Fruit fly (Drosophila melanogaster) whole organism, pupa: ENCODE results near the gene CG17784.

Experiments
- CG10348 ChIP-seq: fragments of 200-800 bp; sonication (Bioruptor generic); IDR thresholded peaks from 2 replicates; pipeline ENCODE4 v1.3.6; 2022; ENCODE audit warnings: missing biosample characterization, missing genetic modification characterization
- CG12605 ChIP-seq: fragments of 200-800 bp; sonication (Bioruptor generic); IDR thresholded peaks from 2 replicates; pipeline ENCODE4 v1.3.6; 2022; ENCODE audit warnings: missing biosample characterization, missing genetic modification characterization
- CG13204 ChIP-seq: fragments of 200-800 bp; sonication (Bioruptor generic); optimal IDR thresholded peaks from 2 replicates; lab custom pipeline; 2018; ENCODE audit warnings: missing biosample characterization, mild to moderate bottlenecking, missing genetic modification characterization, moderate library complexity
- CG14655 ChIP-seq: fragments of 200-800 bp; sonication (Bioruptor generic); optimal IDR thresholded peaks from 3 replicates; lab custom pipeline; 2017; ENCODE audit warnings: mild to moderate bottlenecking, missing biosample characterization, missing genetic modification reagents, missing genetic modification characterization
- CG15710 ChIP-seq: fragments of 200-800 bp; sonication (Bioruptor generic); optimal IDR thresholded peaks from 2 replicates; lab custom pipeline; 2018; ENCODE audit warnings: missing biosample characterization, mild to moderate bottlenecking, missing genetic modification characterization, moderate library complexity
- CG17806 ChIP-seq: fragments of 200-800 bp; sonication (Bioruptor generic); optimal IDR thresholded peaks from 2 replicates; lab custom pipeline; 2018; ENCODE audit warnings: missing biosample characterization, mild to moderate bottlenecking, missing genetic modification characterization, moderate library complexity
- CG32121 ChIP-seq: fragments of 200-800 bp; sonication (Bioruptor generic); IDR thresholded peaks from 2 replicates; pipeline ENCODE4 v1.3.6; 2022; ENCODE audit warnings: missing biosample characterization, missing genetic modification characterization
- CG34367 ChIP-seq: fragments of 200-800 bp; sonication (Bioruptor generic); optimal IDR thresholded peaks from 2 replicates; lab custom pipeline; 2018; ENCODE audit warnings: missing biosample characterization, mild to moderate bottlenecking, missing genetic modification characterization
- CG4496 ChIP-seq: fragments of 200-800 bp; sonication (Bioruptor generic); IDR thresholded peaks from 3 replicates; pipeline ENCODE4 v1.3.6; 2022; ENCODE audit warnings: missing biosample characterization, missing genetic modification characterization
- CG8159 ChIP-seq: fragments of 200-800 bp; sonication (Bioruptor generic); optimal IDR thresholded peaks from 3 replicates; lab custom pipeline; 2018; ENCODE audit warnings: missing biosample characterization, mild to moderate bottlenecking, missing genetic modification characterization, moderate library complexity
- CG8301 ChIP-seq: fragments of 200-800 bp; sonication (Bioruptor generic); optimal IDR thresholded peaks from 2 replicates; lab custom pipeline; 2018; ENCODE audit warnings: missing biosample characterization, mild to moderate bottlenecking, missing genetic modification characterization
- CG9948 ChIP-seq: fragments of 200-800 bp; sonication (Bioruptor generic); optimal IDR thresholded peaks from 2 replicates; lab custom pipeline; 2018; ENCODE audit warnings: missing biosample characterization, mild to moderate bottlenecking, missing genetic modification characterization, moderate library complexity
- D1 ChIP-seq: fragments of 200-800 bp; sonication (Bioruptor generic); optimal IDR thresholded peaks from 2 replicates; lab custom pipeline; 2018; ENCODE audit warnings: missing biosample characterization, mild to moderate bottlenecking, missing genetic modification characterization, moderate library complexity
- EcR ChIP-seq: fragments of 200-800 bp; sonication (Bioruptor generic); optimal IDR thresholded peaks from 3 replicates; lab custom pipeline; 2019; ENCODE audit warnings: missing biosample characterization, missing genetic modification characterization, mild to moderate bottlenecking, moderate library complexity, missing genetic modification reagents
- Ets98B ChIP-seq: fragments of 200-800 bp; sonication (Bioruptor generic); IDR thresholded peaks from 2 replicates; pipeline ENCODE4 v1.3.6; 2022; ENCODE audit warnings: missing biosample characterization, missing genetic modification characterization
- Pif1A ChIP-seq: fragments of 200-800 bp; sonication (Bioruptor generic); optimal IDR thresholded peaks from 3 replicates; lab custom pipeline; 2016; ENCODE audit warnings: missing biosample characterization, missing genetic modification characterization
- Pif1B ChIP-seq: fragments of 200-800 bp; sonication (Bioruptor generic); optimal IDR thresholded peaks from 3 replicates; lab custom pipeline; 2016; ENCODE audit warnings: missing biosample characterization, missing genetic modification characterization
- Snoo ChIP-seq: fragments of 200-800 bp; sonication (Bioruptor generic); optimal IDR thresholded peaks from 3 replicates; lab custom pipeline; 2017; ENCODE audit warnings: missing biosample characterization, mild to moderate bottlenecking, missing genetic modification characterization, inconsistent platforms
- fd96Ca ChIP-seq: fragments of 200-800 bp; sonication (Bioruptor generic); IDR thresholded peaks from 3 replicates; pipeline ENCODE4 v1.3.6; 2022; ENCODE audit warnings: missing biosample characterization, missing genetic modification characterization
- gl ChIP-seq: fragments of 200-800 bp; sonication (Bioruptor generic); optimal IDR thresholded peaks from 2 replicates; lab custom pipeline; 2018; ENCODE audit warnings: missing biosample characterization, mild to moderate bottlenecking, missing genetic modification characterization
- rn ChIP-seq: fragments of 200-800 bp; sonication (Bioruptor generic); IDR thresholded peaks from 2 replicates; pipeline ENCODE4 v1.3.6; 2022; ENCODE audit warnings: missing biosample characterization, missing genetic modification characterization

Gene CG17784

DNA sequence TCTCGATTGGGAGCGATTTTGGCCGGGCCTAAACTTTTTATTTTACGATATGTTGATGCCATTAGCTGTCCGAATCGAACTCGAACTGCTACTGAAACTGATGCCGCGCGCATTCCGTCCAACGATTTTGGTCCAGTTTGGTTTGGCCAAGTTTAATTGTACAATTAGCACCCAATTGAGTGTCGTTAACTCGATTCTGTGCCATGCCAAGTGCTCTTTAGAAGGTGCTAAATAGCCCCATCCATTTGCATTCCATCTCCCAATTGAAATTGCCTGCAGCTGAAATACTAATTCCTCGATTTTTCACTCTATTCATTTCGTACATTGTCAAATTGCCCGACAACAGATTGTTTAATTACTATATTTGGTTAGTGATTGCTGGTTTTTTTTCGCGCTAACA lies 10.8 kb upstream of the CG17784 start, which contains the start of gene CG17781:
CG17781 (minus strand) TSS at position 101 of the 400 bp plus-strand sequence.
- no peak for TF ChIP-seq CG13204

DNA sequence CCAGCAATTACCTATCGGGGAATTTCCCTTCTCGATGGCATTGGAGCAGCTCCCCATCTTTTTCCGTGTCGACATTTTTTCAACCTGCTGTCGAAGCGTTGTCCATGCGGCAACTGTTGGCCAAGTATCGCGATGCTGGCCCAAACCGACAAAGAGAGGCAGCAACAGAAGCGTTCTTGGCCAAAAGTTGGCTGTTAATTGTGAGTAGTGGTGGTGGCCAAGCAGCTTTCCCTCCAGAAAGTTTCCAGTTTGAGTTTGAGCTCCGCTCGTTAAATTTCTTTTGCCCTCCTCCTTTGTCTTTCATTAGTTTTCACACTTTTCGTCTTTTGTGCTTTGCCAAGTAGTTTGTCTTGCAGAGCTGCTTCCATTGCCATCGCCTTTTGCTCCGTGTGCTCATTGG lies 7.9 kb upstream of the CG17784 start, which contains the start of gene CG17782:
CG17782 (minus strand) TSS at position 101 of the 400 bp plus-strand sequence.
- TF ChIP-seq CG34367 (tag; lab: Kevin White, UChicago) (no peak), CG9948 (tag; lab: Kevin White, UChicago) (no peak), Pif1A (GFP tag; lab: Kevin White, UChicago) (no peak), CG8301 (tag; lab: Kevin White, UChicago) (no peak), CG10348 (GFP tag; lab: Robert Waterston, UW) (no peak), CG12605 (GFP tag; lab: Robert Waterston, UW) (no peak), Ets98B (GFP tag; lab: Robert Waterston, UW) (no peak), CG15710 (no peak), CG17806 (tag; lab: Kevin White, UChicago) (no peak), EcR (GFP tag; lab: Kevin White, UChicago) (no peak), CG4496 (GFP tag; lab: Robert Waterston, UW) (no peak), CG14655 (GFP tag; lab: Kevin White, UChicago) (no peak), fd96Ca (GFP tag; lab: Robert Waterston, UW) (no peak), rn (GFP tag; lab: Robert Waterston, UW) (no peak), CG8159 (tag; lab: Kevin White, UChicago) (no peak)

DNA sequence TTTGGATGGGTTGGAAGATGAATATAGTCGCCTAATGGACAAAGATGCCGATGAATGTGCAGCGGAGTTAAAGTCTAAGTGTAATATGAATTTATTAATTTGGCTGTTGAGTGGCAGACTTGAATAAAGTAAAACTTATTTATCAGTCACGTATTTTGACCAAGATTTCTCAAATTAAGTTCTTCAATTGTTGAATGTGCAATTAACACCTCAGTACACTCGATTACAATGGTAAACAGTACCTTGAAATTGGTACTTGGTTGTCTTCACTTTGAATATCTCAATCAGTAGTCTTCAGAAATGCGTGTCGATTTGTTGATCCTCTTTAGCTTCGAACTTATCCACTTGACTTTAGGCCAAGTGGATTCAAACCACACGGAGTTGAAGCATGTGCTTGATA lies 4.5 kb upstream of the CG17784 start, which contains the start of gene CG13614:
CG13614 (plus strand) TSS at position 301 of the 400 bp plus-strand sequence.
- TF ChIP-seq CG8301 (tag; lab: Kevin White, UChicago) = no peak
- no peak for TF ChIP-seq CG17806 (tag; lab: Kevin White, UChicago)
- TF ChIP-seq Snoo = no peak
- no peak for TF ChIP-seq CG32121
- TF ChIP-seq Pif1A (GFP tag; lab: Kevin White, UChicago) = no peak
- no peak for TF ChIP-seq CG12605 (GFP tag; lab: Robert Waterston, UW)
- TF ChIP-seq CG34367 (tag; lab: Kevin White, UChicago) = no peak
- TF ChIP-seq fd96Ca (GFP tag; lab: Robert Waterston, UW) = no peak
- no peak for TF ChIP-seq D1 (tag; lab: Kevin White, UChicago)
- TF ChIP-seq Pif1B (GFP tag; lab: Kevin White, UChicago) = no peak
- no peak for TF ChIP-seq CG15710
- TF ChIP-seq CG13204 = no peak

DNA sequence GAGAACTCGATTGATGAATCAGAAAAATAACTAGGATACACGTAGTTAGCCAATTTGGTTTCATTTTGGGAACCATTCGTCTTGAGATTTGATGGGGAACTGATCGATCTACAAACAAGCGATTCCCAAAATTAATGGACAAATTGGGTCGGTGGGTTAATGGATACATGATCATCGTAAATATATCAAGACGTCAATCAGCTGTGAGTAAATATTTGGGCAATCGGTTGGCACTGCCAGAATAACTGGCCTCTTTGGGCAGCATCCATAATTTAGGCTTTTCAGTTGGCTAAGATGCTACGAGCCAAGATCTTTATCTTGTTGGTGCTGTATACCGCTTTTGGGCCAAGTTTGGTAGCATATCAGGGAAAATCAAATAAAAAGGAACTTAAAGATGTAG lies 3.3 kb upstream of the CG17784 start, which contains the start of the genes CG42812 and CG33341:
CG42812 (minus strand) TSS at position 101 of the 400 bp plus-strand sequence.
CG33341 (plus strand) TSS at position 295 of the 400 bp plus-strand sequence.
- no peak for TF ChIP-seq CG17806 (tag; lab: Kevin White, UChicago)
- no peak for TF ChIP-seq fd96Ca (GFP tag; lab: Robert Waterston, UW)
- no peak for TF ChIP-seq CG13204
- no peak for TF ChIP-seq CG8301 (tag; lab: Kevin White, UChicago)
- no peak for TF ChIP-seq Ets98B (GFP tag; lab: Robert Waterston, UW)
- no peak for TF ChIP-seq EcR (GFP tag; lab: Kevin White, UChicago)
- TF ChIP-seq gl (tag; lab: Kevin White, UChicago) = no peak
- TF ChIP-seq CG34367 (tag; lab: Kevin White, UChicago) = no peak
- no peak for TF ChIP-seq CG10348 (GFP tag; lab: Robert Waterston, UW)
- TF ChIP-seq CG32121 = no peak
- TF ChIP-seq D1 (tag; lab: Kevin White, UChicago) = no peak
- TF ChIP-seq CG9948 (tag; lab: Kevin White, UChicago) = no peak
- TF ChIP-seq Pif1B (GFP tag; lab: Kevin White, UChicago) = no peak
- TF ChIP-seq Snoo = no peak
- TF ChIP-seq CG12605 (GFP tag; lab: Robert Waterston, UW) = no peak
- no peak for TF ChIP-seq rn (GFP tag; lab: Robert Waterston, UW)
- no peak for TF ChIP-seq CG4496 (GFP tag; lab: Robert Waterston, UW)
- no peak for TF ChIP-seq CG15710
- TF ChIP-seq, all 21 proteins: peak for 0

DNA sequence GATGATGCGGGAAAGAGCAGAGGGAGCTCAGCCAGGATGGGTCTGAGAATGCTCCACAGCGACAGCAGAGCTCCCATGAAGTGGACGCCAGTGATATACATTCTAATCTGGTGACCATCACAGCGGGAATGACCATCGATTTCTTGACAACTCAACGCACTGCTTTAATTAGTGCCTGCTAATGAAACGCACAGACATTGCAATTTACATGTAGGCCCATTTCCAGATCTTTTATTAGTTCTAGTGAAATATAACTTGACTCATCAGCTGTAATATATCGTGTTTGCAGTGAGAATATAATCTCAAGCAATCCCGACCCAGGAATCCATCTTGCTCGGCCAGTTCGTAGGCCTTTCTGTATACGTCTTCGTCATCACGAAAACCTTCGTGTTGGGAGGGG lies 2.3 kb upstream of the CG17784 start, which contains the start of gene CG42811:
CG42811 (minus strand) TSS at position 101 of the 400 bp plus-strand sequence.
- no peak for TF ChIP-seq CG4496 (GFP tag; lab: Robert Waterston, UW)
- no peak for TF ChIP-seq rn (GFP tag; lab: Robert Waterston, UW)
- no peak for TF ChIP-seq CG15710
- TF ChIP-seq fd96Ca (GFP tag; lab: Robert Waterston, UW) = no peak
- TF ChIP-seq gl (tag; lab: Kevin White, UChicago) = no peak
- no peak for TF ChIP-seq CG12605 (GFP tag; lab: Robert Waterston, UW)
- TF ChIP-seq CG13204 = no peak
- no peak for TF ChIP-seq CG32121
- TF ChIP-seq CG34367 (tag; lab: Kevin White, UChicago) = no peak
- no peak for TF ChIP-seq EcR (GFP tag; lab: Kevin White, UChicago)
- TF ChIP-seq CG8159 (tag; lab: Kevin White, UChicago) = no peak
- no peak for TF ChIP-seq Snoo
- no peak for TF ChIP-seq CG17806 (tag; lab: Kevin White, UChicago)
- no peak for TF ChIP-seq CG9948 (tag; lab: Kevin White, UChicago)

DNA sequence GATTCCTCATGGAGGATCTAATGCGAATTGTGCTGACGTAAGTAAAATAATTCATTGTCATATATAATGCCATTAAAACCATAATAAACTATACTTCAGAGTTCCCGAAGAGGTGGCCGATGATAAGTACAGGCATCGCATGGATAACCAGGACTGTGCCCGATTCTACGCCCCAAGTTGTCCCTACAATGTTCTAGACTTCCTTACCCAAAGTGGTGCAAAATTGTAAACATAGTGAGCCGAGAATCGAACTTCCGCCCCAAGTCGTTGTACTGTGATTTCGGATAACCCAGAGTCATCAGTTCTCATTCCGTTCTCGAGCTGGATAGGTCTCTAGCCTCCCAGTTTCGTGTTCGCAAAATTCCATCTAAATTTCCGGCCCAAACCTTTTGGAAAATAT lies 1.9 kb downstream of the CG17784 start, which contains the start of gene CG33340:
CG33340 (plus strand) TSS at position 301 of the 400 bp plus-strand sequence.
- no peak for TF ChIP-seq EcR (GFP tag; lab: Kevin White, UChicago)
- no peak for TF ChIP-seq CG32121
- no peak for TF ChIP-seq Snoo
- TF ChIP-seq gl (tag; lab: Kevin White, UChicago) = no peak
- TF ChIP-seq CG13204 = no peak
- TF ChIP-seq D1 (tag; lab: Kevin White, UChicago) = no peak
- TF ChIP-seq, all 21 proteins: peak for 0
